Fruit fly (Drosophila melanogaster) S2 (cell line): Measurements from ENCODE around the gene Bx42.

Experiments
- CG8478 ChIP-seq: fragments of >200 bp; optimal IDR thresholded peaks from 2 replicates; lab custom pipeline; 2018
- CTCF ChIP-seq, 2 experiments: fragments of >200 bp; optimal IDR thresholded peaks; 2 replicates each; lab custom pipeline; 2018

- no peak for TF ChIP-seq CG8478
- TF ChIP-seq CTCF (optimal IDR thresholded peaks at IDR 0.05; lab: Kevin White, UChicago), result no peak
Observed at dm6 chrX:9066802-9067489, 39.5 kb downstream of the Bx42 start.
